Fruit fly (Drosophila melanogaster): ENCODE measurements around the gene CG11656.

CG11656 gene

DNA sequence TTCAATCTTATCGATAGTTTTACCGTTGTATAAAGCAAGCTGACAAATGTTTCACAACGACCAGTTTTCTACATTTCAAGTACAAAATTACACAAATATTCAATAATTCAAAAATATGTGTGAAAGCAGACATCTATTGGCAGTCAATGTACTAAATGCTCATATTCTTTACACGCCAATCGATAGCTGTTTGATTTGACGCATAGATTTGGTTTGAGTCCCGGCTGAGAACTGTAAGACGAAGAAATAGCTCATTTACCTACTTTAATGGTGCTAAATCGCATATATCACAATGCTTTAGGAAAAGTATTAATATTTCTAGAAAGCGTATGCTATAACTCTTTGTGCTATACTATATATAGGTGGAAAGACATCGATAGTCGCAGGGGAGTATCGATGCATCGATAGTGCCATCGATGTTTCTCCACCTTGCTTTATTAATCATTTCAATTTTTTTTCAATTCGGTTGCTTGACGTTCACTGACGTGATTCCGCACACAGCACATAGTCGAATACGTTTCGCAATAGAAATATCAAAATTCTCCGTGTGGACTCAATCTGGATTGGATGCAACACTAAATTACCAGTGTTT, 29.0 kb upstream of the CG11656 start, which contains the start of gene Paip2 (continued):
- TF ChIP-seq CG10274 (GFP tag; optimal IDR thresholded peaks at IDR 0.05) (no peak), mirr (GFP tag; optimal IDR thresholded peaks at IDR 0.05) (no peak), Mad (GFP tag; optimal IDR thresholded peaks at IDR 0.05) (no peak), CG15073 (GFP tag; optimal IDR thresholded peaks at IDR 0.05) (no peak), Blimp-1 (GFP tag; optimal IDR thresholded peaks at IDR 0.05) (no peak), pros (GFP tag; optimal IDR thresholded peaks at IDR 0.05) (no peak), CG1602 (GFP tag; optimal IDR thresholded peaks at IDR 0.05) (no peak), tap (tag; optimal IDR thresholded peaks at IDR 0.05) (no peak), exex (tag; optimal IDR thresholded peaks at IDR 0.05) (no peak), NC2β (GFP tag; optimal IDR thresholded peaks at IDR 0.05) (no peak), CG15269 (tag; optimal IDR thresholded peaks at IDR 0.05) (no peak), fd3F (GFP tag; optimal IDR thresholded peaks at IDR 0.05) (no peak), tio (GFP tag; optimal IDR thresholded peaks at IDR 0.05) (no peak), CG17186 (GFP tag; optimal IDR thresholded peaks at IDR 0.05) (peak; percentile 67), NK7.1 (GFP tag; optimal IDR thresholded peaks at IDR 0.05) (no peak), Sry-β (GFP tag; optimal IDR thresholded peaks at IDR 0.05) (no peak), chinmo (GFP tag; IDR thresholded peaks at IDR 0.05; ENCODE audit: partially characterized antibody) (peak; percentile 99), tll (GFP tag; optimal IDR thresholded peaks at IDR 0.05) (peak; percentile 2 to 56), CG17912 (GFP tag; optimal IDR thresholded peaks at IDR 0.05) (no peak), nerfin-1 (tag; optimal IDR thresholded peaks at IDR 0.05) (peak; percentile 31), Chrac-16 (GFP tag; optimal IDR thresholded peaks at IDR 0.05) (no peak), lbe (GFP tag; optimal IDR thresholded peaks at IDR 0.05) (peak; percentile 16), CG42726 (GFP tag; IDR thresholded peaks at IDR 0.05; ENCODE audit: partially characterized antibody) (peak; percentile 83), fd102C (GFP tag; optimal IDR thresholded peaks at IDR 0.05) (no peak), ap (GFP tag; IDR thresholded peaks at IDR 0.05) (no peak), Antp (GFP tag; optimal IDR thresholded peaks at IDR 0.05) (no peak), D (optimal IDR thresholded peaks at IDR 0.05) (no peak), D (GFP tag; optimal IDR thresholded peaks at IDR 0.05) (no peak), Hr51 (GFP tag; optimal IDR thresholded peaks at IDR 0.05) (peak in 1 of 2 experiments; percentile 1), gce (GFP tag; IDR thresholded peaks at IDR 0.05) (no peak), chn (GFP tag; optimal IDR thresholded peaks at IDR 0.05) (no peak), CG6854 (GFP tag; optimal IDR thresholded peaks at IDR 0.05) (no peak), toy (GFP tag; IDR thresholded peaks at IDR 0.05) (no peak), CG30403 (GFP tag; optimal IDR thresholded peaks at IDR 0.05) (no peak), CG4424 (GFP tag; optimal IDR thresholded peaks at IDR 0.05) (peak; percentile 4), kni (GFP tag; optimal IDR thresholded peaks at IDR 0.05) (no peak), CG43689 (GFP tag; IDR thresholded peaks at IDR 0.05) (no peak), MESR4 (GFP tag; optimal IDR thresholded peaks at IDR 0.05) (peak; percentile 78), CG1024 (GFP tag; IDR thresholded peaks at IDR 0.05) (no peak), CG2889 (GFP tag; IDR thresholded peaks at IDR 0.05) (no peak), ems (GFP tag; optimal IDR thresholded peaks at IDR 0.05) (no peak), rib (GFP tag; IDR thresholded peaks at IDR 0.05) (no peak), so (GFP tag; IDR thresholded peaks at IDR 0.05) (no peak), B-H2 (GFP tag; optimal IDR thresholded peaks at IDR 0.05) (no peak), Lim3 (GFP tag; IDR thresholded peaks at IDR 0.05) (no peak), en (GFP tag; optimal IDR thresholded peaks at IDR 0.05) (no peak), seq (GFP tag; IDR thresholded peaks at IDR 0.05) (no peak), Ada2b (GFP tag; IDR thresholded peaks at IDR 0.05) (no peak), ind (GFP tag; optimal IDR thresholded peaks at IDR 0.05) (no peak), p53 (GFP tag; optimal IDR thresholded peaks at IDR 0.05) (no peak), CG32772 (GFP tag; IDR thresholded peaks at IDR 0.05) (peak; percentile 58)

All from whole organism, embryonic.